Fruit fly (Drosophila melanogaster) whole organism, embryonic: ENCODE data around the gene CG44303.

Experiments used
- CG10543 ChIP-seq: fragments of 200-800 bp; sonication (Bioruptor generic); optimal IDR thresholded peaks from 3 replicates; lab custom pipeline; 2017; ENCODE audit warnings: missing biosample characterization, mild to moderate bottlenecking, missing genetic modification characterization, moderate library complexity
- Hr3 ChIP-seq: fragments of 200-800 bp; sonication (Bioruptor generic); optimal IDR thresholded peaks from 3 replicates; lab custom pipeline; 2016; ENCODE audit warnings: missing biosample characterization, missing genetic modification characterization
- Spps ChIP-seq: fragments of 200-800 bp; sonication (Bioruptor generic); optimal IDR thresholded peaks from 2 replicates; lab custom pipeline; 2018; ENCODE audit warnings: missing biosample characterization, mild to moderate bottlenecking, missing genetic modification characterization

dm6 chrX:6702591-6702990, 15.4 kb upstream of the CG44303 start:
- TF ChIP-seq CG10543 (GFP tag; lab: Kevin White, UChicago), result no peak
- TF ChIP-seq Spps, result no peak
- no peak for TF ChIP-seq Hr3 (GFP tag; lab: Kevin White, UChicago)
